Fruit fly (Drosophila melanogaster) whole organism, wandering third instar larva: Measurements from ENCODE around the gene RpL27.

Source experiments
- Abd-B ChIP-seq: fragments of >200 bp; optimal IDR thresholded peaks from 2 replicates; lab custom pipeline; 2017; ENCODE audit warnings: missing biosample characterization, missing genetic modification characterization
- CrebA ChIP-seq: fragments of 200-800 bp; sonication (Bioruptor generic); optimal IDR thresholded peaks from 2 replicates; lab custom pipeline; 2016; ENCODE audit warnings: missing biosample characterization, mild to moderate bottlenecking, missing genetic modification characterization, borderline replicate concordance
- Dfd ChIP-seq: fragments of >200 bp; optimal IDR thresholded peaks from 2 replicates; lab custom pipeline; 2017; ENCODE audit warnings: missing biosample characterization, missing genetic modification characterization
- HLH106 ChIP-seq: fragments of 200-800 bp; optimal IDR thresholded peaks from 3 replicates; lab custom pipeline; 2019; ENCODE audit warnings: missing biosample characterization, mild to moderate bottlenecking, missing genetic modification characterization, moderate library complexity
- Hr78 ChIP-seq: fragments of >200 bp; optimal IDR thresholded peaks from 2 replicates; lab custom pipeline; 2017; ENCODE audit warnings: missing biosample characterization, missing genetic modification characterization
- Mio ChIP-seq: sonication (Bioruptor generic); optimal IDR thresholded peaks from 2 replicates; lab custom pipeline; 2016; ENCODE audit warnings: missing biosample characterization, missing genetic modification characterization
- OdsH ChIP-seq: fragments of 200-800 bp; sonication (Bioruptor generic); optimal IDR thresholded peaks from 2 replicates; lab custom pipeline; 2016; ENCODE audit warnings: missing biosample characterization, mild to moderate bottlenecking, missing genetic modification characterization
- br ChIP-seq: fragments of 200-800 bp; sonication (Bioruptor generic); optimal IDR thresholded peaks from 2 replicates; lab custom pipeline; 2016; ENCODE audit warnings: missing biosample characterization, missing genetic modification characterization
- dl ChIP-seq, 2 experiments: fragments of 175-275, 200-275 bp in 1 of 2; fragments of 200-275 bp in 1 of 2; sonication (Bioruptor generic); optimal IDR thresholded peaks; lab custom pipeline; 2018; ENCODE audit warnings: mild to moderate bottlenecking in 2 of 2, missing biosample characterization in 2 of 2, missing genetic modification characterization in 2 of 2, moderate library complexity in 2 of 2; ENCODE audit not compliant: partially characterized antibody in 2 of 2, insufficient read depth in 1 of 2
- dsf ChIP-seq: sonication (Bioruptor generic); optimal IDR thresholded peaks from 2 replicates; lab custom pipeline; 2016; ENCODE audit warnings: missing biosample characterization, missing genetic modification characterization, borderline replicate concordance
- foxo ChIP-seq, 2 experiments: fragments of 200-800 bp; sonication (Bioruptor generic); optimal IDR thresholded peaks; 2 replicates in 1 of 2; 3 replicates in 1 of 2; lab custom pipeline; 2016 to 2017; ENCODE audit warnings: missing biosample characterization in 2 of 2, missing genetic modification characterization in 2 of 2
- h ChIP-seq: fragments of 200-800 bp; sonication (Bioruptor generic); optimal IDR thresholded peaks from 3 replicates; lab custom pipeline; 2016; ENCODE audit warnings: missing biosample characterization, mild to moderate bottlenecking, missing genetic modification characterization
- pan ChIP-seq: fragments of >200 bp; optimal IDR thresholded peaks from 2 replicates; lab custom pipeline; 2017
- psq ChIP-seq: fragments of 200-800 bp; sonication (Bioruptor generic); optimal IDR thresholded peaks from 3 replicates; lab custom pipeline; 2017; ENCODE audit warnings: missing biosample characterization, mild to moderate bottlenecking, missing genetic modification characterization, moderate library complexity

DNA sequence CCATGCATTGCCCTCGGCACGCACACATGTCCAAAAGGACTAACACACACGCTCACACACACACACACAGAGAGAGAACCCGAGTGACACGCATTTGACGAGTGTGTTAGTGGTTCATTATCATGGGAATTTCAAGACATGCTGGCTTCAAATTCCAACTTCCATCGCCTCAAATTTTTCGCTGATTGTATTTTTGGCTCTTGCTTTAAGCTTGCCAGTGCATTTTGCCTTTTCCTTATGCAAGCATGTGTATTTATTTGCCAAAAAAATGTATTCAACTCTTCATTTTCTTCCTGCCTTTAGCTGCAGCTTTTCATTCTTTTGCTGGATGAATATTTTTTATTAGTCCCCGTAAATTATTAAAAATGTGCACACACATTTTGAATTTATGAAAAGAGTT, 38.9 kb upstream of the RpL27 start:
- TF ChIP-seq pan (no peak), br (no peak), OdsH (GFP tag; lab: Kevin White, UChicago) (no peak), HLH106 (tag; lab: Kevin White, UChicago) (no peak), dl (GFP tag; optimal IDR thresholded peaks at IDR 0.05; lab: Kevin White, UChicago; ENCODE audit: insufficient read depth in 1 of 2, partially characterized antibody in 2 of 2) (no peak), psq (GFP tag; lab: Kevin White, UChicago) (no peak), dsf (GFP tag; lab: Kevin White, UChicago) (no peak), h (GFP tag; lab: Kevin White, UChicago) (no peak), foxo (GFP tag; optimal IDR thresholded peaks at IDR 0.05; lab: Kevin White, UChicago) (no peak), Dfd (GFP tag; lab: Kevin White, UChicago) (no peak), Hr78 (no peak), Mio (no peak), CrebA (no peak), Abd-B (GFP tag; lab: Kevin White, UChicago) (no peak)
